Fruit fly (Drosophila melanogaster) Kc167 (cell line): ENCODE measurements around the gene pigeon.

Experiments
- Myc ChIP-seq: fragments of >200 bp; optimal IDR thresholded peaks from 2 replicates; lab custom pipeline; 2017; ENCODE audit warnings: missing external identifiers
- Sin3A ChIP-seq: fragments of >200 bp; optimal IDR thresholded peaks from 2 replicates; lab custom pipeline; 2018; ENCODE audit warnings: missing external identifiers
- h ChIP-seq: fragments of >200 bp; optimal IDR thresholded peaks from 3 replicates; lab custom pipeline; 2018; ENCODE audit warnings: missing external identifiers
- insv ChIP-seq: fragments of >200 bp; optimal IDR thresholded peaks from 3 replicates; lab custom pipeline; 2018; ENCODE audit warnings: missing external identifiers
- psq ChIP-seq: fragments of >200 bp; optimal IDR thresholded peaks from 2 replicates; lab custom pipeline; 2017; ENCODE audit warnings: missing external identifiers
- ttk ChIP-seq: sonication (Bioruptor generic); optimal IDR thresholded peaks from 2 replicates; lab custom pipeline; 2017; ENCODE audit warnings: missing external identifiers

The pigeon gene

DNA sequence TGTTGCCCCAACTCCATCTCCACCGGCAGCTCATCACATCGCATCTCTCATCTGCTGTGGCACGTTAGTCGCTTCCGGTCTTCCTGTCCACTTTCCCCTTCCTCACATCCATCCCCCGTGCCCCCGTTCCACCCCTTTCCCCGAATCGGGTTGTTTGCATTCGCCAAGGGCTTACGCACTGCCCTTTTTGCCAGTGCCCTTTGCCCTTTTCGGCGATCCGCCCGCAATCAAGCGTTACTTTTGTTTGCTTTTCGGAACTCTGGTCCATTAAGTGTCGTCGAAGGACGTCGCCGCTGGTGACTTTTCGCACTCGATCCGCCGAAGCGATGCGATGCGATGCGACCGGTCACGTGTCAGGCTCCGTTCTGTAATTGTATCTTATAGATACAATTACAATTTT lies 36.5 kb downstream of the pigeon start:
- no peak for TF ChIP-seq Sin3A
- TF ChIP-seq psq (lab: Kevin White, UChicago) = no peak
- no peak for TF ChIP-seq insv (lab: Kevin White, UChicago)
- TF ChIP-seq Myc = no peak
- no peak for TF ChIP-seq h

DNA sequence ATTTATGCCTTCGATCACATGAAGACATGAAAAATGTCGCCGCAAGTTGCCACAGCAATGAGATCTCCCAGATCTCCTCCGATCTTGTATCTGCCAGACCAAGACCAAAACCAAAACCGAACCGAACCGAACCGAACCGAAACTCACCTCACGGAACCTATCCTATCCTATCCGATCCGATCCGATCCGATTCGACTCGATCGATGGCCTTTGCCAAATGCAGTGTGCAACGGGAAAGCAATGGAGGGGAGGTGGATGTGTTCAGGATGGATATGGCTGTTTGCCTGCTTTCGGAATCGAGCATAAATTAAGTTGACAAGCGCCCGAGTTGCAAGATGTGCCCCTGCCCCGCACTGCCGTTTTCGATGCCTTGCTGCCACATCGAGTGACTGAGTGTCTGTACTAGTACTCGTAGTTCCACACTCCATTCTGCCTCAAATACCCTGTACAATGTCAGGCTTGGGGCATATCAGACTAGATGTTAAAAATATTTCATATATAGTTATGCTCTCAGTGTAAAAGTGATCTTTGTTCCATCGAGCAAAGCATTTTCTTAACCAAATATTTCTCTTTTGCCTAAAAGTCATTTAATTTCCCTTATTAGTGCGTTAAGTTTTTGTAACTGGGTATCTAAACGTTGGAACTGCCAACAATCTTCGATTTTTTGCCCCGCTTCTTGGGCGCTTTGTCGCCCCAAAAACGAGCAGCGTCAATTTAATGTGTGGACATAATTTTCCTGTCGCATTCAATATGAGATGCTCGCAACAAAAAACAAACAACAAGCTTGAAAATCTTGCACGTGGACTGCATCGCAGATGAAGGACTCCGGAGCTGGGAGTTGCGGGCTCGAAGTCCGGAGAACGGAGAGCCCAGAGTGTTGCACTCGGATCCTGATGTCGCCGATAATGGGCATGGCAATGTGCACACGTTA lies 40.4 kb downstream of the pigeon start:
- TF ChIP-seq psq (lab: Kevin White, UChicago) = no peak

DNA sequence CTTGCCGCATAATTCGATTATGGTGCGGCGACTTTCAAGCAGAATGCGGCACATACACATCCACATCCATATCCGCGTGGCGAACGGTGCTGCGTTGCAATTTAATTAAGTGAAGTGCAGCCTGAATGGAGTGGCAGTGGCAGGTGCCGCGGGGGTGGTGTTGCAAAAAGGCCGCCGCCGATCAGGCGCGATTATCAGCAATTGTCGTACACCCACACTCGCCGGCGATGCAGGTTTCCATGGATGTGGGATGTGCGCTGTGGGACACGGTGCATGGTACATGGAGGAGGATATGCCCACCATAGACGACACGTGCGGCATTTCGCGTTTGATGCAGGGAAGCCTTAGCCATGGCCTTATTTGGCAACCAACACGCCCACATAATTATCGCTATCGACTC lies 41.8 kb downstream of the pigeon start:
- TF ChIP-seq ttk (lab: Kevin White, UChicago) (no peak), Sin3A (no peak), psq (lab: Kevin White, UChicago) (no peak), Myc (no peak), h (no peak), insv (lab: Kevin White, UChicago) (no peak)

DNA sequence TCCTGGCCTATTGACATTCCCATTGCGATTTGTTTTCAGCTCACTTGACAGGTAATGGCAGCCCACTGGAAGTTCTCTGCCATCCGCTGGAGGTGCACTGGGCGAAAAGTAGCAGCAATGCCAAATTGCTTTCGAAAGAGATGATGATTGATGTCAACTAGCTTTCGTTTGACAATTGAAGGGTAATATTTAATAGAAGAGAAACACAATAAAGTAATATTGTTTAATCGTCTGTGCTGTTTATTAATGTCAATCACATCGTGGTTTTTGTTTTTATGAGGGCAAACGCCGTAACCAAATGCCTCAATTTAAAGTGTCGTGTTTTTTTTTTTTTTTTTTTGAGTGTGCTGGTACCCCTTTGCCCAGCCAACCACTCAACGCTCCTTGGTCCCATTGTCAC lies 43.2 kb downstream of the pigeon start:
- TF ChIP-seq h = no peak
- no peak for TF ChIP-seq Sin3A
- no peak for TF ChIP-seq psq (lab: Kevin White, UChicago)
- TF ChIP-seq Myc = no peak
- no peak for TF ChIP-seq ttk (lab: Kevin White, UChicago)
- TF ChIP-seq insv (lab: Kevin White, UChicago) = no peak

DNA sequence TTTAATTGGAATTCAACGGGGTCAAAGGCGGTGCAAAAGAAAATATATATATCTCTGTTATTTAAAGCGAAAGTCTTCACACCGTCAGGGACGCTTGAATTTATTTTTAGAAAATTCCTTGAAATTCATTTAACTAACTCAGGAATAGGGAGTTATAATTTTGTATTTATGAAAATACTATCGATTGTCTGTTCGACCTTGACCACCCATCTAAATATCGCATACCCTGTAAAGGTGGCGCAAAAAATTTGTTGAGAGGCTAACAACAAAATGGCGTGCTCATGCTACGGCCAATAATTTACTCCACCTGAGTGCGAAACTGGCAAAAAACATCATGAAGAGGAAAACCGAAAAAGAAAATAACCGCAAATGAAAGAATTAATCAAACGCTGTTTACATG lies 44.7 kb downstream of the pigeon start:
- TF ChIP-seq Myc = no peak
- no peak for TF ChIP-seq psq (lab: Kevin White, UChicago)
- no peak for TF ChIP-seq h
- no peak for TF ChIP-seq insv (lab: Kevin White, UChicago)
- TF ChIP-seq Sin3A = no peak
- no peak for TF ChIP-seq ttk (lab: Kevin White, UChicago)

DNA sequence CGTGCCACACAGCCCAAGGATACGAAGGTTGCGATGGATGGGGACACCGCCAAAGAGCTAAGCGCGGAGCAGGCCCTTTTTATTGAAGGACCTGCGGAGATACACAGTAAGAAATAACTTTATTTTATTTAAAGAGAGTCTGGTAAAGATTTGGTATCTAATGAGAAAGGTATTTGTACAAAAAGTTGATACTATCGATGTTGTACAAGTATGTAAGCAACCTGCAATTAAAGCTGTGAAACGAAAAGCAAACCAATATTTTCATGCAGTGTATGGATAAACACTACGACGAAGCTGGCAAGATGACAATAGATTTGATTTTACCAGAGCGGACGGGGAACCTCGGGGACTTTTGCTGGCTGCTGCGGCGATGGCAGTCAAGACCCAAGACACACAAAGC lies 47.5 kb downstream of the pigeon start:
- TF ChIP-seq ttk (lab: Kevin White, UChicago) (no peak), h (no peak), insv (lab: Kevin White, UChicago) (no peak)

DNA sequence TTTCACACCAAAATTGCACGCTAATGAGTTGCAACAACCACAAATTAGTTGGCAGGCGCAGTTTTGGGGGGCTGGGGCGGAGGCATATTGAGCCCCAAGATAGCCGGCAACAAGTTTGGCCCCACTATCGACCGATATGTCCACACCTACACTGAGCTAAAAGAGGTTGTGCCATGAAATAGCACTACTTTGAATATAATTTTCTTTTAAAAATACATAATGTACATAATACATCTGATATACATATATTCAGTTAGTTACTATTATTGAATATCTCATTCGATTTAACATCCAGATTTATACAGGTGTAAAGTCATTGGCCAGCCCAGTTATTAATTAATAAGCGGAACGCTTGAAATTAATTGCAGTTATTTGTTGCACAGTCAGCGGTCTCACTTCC lies 49.3 kb downstream of the pigeon start:
- TF ChIP-seq Sin3A (no peak), h (no peak), Myc (no peak), ttk (lab: Kevin White, UChicago) (no peak), psq (lab: Kevin White, UChicago) (no peak), insv (lab: Kevin White, UChicago) (no peak)

DNA sequence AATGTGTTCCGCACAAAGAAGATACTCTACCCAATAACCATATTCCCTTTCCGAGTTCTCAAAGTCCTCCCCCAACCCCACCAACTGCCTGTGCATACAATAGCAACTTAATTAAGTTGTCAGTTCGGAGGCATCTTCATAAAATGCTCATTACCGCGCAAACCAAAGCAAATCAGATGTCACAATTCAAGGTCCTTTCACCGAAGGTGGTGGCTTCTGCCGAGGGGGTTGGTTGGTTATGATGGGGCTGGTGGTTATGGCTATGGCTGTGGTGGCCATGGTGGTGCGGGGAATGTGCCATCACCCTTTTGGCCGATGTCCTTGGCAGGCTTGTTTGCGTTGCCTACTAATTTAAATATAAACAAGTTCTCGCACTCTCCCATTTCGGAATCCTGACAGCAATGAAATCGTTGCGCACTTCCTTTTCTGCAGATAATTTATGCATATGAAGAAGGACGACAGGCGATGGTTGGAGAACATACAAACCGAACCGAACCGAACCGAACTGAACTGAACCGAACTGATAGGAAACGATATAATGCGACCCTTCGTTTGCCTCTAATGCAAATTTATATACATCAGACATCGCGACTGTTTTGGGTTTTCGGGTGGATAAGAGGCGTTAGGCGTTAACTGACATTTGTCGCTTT lies 49.9 kb downstream of the pigeon start:
- TF ChIP-seq Myc (no peak), psq (lab: Kevin White, UChicago) (no peak), ttk (lab: Kevin White, UChicago) (no peak), Sin3A (no peak), insv (lab: Kevin White, UChicago) (no peak)

DNA sequence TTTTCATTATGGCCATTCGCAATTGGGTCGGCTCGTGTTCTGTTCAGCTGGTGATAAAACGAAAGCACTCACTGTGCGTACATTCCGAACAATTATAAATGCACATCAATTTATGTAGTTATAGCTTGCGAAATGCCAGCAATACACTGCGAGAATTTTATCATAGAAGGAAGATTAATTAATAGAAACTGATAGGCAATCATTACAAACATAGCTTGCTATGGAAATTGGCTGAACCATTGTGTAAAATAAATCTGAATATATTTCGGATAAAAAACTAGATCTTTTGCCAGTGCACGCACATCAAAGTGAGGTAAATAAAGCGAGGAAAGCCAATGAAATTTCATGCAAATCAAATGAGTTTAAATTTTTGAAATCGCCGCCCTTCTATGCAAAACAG lies 52.8 kb downstream of the pigeon start:
- TF ChIP-seq h (no peak), Myc (no peak), ttk (lab: Kevin White, UChicago) (no peak), psq (lab: Kevin White, UChicago) (no peak), insv (lab: Kevin White, UChicago) (no peak), Sin3A (no peak)
